Worm (Caenorhabditis elegans): ENCODE results near the gene tax-4.
A peak's percentile ranks its signal among the peaks of the same experiment; 100 is the strongest.

tax-4 gene

DNA sequence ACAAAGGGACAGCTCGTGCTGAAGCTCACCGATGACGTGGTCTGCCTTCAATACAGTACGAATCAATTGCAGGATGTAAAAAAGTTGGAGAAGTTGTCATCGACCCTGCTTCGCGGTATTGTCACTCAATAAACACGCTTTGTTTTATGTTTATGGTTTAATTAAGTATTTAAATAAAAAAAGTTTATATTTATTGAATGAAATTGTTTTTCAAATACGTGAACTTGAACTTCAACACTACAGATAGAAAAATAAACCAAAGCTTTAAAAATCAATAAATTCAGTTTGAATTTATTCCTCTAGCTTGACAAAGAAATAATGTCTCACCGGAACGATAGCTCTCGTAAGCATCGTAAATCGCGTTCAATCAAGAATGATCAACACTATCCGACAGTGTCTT is 35.6 kb upstream of the tax-4 start, which contains the start of gene ZK512.8:
Gene ZK512.8, plus strand, starts transcription at position 301 of the 400 bp plus-strand sequence.
- TF ChIP-seq K12H6.12 (tag; optimal IDR thresholded peaks at IDR 0.05) (no peak), rec-8 (tag; optimal IDR thresholded peaks at IDR 0.05) (no peak)

DNA sequence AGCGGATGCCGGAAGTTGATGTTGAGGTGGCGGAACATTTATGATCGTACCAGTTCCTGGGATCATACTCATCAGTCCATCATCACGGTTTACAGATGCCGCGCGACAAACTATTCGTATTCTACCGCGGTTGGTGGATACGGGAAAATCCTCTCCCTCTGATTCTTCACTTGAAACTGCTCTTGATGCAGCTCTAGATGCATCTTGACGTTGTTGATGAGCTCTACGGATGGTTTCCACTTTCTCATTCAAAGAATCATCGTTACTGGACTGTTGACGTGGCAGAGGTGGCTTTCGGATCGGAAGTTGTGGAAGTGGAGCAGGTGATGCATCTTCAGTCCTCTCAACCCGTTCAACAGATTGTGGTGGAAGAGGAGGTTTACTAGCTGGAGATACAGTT is 32.2 kb upstream of the tax-4 start:
- no peak for TF ChIP-seq nhr-120 (GFP tag; IDR thresholded peaks at IDR 0.05)
- no peak for TF ChIP-seq rpc-1 (optimal IDR thresholded peaks at IDR 0.05)
- TF ChIP-seq rpc-1 (tag; optimal IDR thresholded peaks at IDR 0.05), result no peak
- TF ChIP-seq pbrm-1 (GFP tag; IDR thresholded peaks at IDR 0.05), result no peak
- TF ChIP-seq ztf-25 (GFP tag; IDR thresholded peaks at IDR 0.05), result no peak
- no peak for TF ChIP-seq unc-62 (GFP tag; optimal IDR thresholded peaks at IDR 0.05)
- TF ChIP-seq C06A6.2 (GFP tag; conservative IDR thresholded peaks at IDR 0.05), result no peak
- TF ChIP-seq nfyb-1 (GFP tag; IDR thresholded peaks at IDR 0.05), result no peak

DNA sequence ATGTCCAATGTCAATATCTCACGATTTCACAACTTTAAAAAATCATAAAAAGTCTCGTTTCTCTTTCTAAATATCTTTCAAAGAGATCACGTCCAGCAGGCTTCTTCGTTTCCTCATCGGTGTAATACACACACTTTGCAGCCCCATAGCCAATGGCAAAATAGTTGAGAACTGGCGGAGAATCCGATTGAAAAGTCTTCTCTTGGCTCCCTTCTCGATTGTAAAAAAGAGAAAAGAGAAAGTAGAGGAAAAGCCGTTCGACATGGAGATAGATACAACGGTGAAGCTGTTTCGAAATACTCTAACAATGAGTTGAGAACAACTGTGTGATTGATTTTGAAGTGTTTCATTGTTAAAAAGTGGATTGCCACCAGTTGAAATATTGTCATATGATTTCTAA is 29.6 kb upstream of the tax-4 start:
- no peak for TF ChIP-seq snpc-1.1 (tag; optimal IDR thresholded peaks at IDR 0.05; ENCODE audit: insufficient read depth)
- TF ChIP-seq Y95B8A.8 (GFP tag; IDR thresholded peaks at IDR 0.05), result no peak
- no peak for TF ChIP-seq chd-7 (tag; optimal IDR thresholded peaks at IDR 0.05)

DNA sequence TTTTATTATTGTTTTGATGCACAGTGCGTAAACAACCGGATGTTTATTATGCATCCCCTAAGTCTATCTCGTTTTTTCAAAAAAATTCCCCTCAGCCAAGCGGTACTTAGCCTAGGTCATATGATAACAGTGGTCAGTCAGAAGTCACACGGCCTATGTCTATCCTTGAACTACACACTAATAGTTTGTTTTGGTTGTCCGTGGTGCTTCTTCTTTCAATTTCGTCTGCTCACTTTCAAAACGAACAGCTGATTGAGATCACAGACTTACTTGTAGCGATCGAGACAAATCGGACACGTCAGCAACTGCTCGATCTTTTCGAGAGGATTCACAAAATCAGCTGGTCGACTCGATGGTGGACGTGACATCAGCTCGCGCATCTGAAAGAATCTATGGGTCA is 28.4 kb upstream of the tax-4 start:
- TF ChIP-seq somi-1 (GFP tag; optimal IDR thresholded peaks at IDR 0.05) (peak; percentile 35), snpc-1.1 (tag; optimal IDR thresholded peaks at IDR 0.05; ENCODE audit: insufficient read depth) (no peak)

DNA sequence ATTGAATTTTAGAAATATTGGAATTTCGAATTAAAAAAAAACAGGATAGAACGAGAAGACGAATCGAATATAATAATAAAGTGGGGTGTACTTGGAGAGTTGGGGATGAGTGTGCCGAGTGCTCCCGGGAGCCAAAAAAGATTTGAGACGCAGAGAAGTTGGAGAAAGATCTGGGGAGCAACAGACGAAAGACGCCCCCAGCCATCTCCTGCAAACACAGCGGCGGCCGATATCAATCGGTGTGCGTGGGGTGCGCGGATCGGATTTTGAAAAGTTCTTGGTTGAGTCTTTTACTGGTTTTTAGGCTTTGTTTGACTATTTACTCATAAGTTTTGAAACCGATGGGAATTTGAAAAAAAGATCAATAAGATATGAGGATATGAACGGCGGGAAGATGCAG is 27.5 kb upstream of the tax-4 start, which contains the start of gene nhl-1:
Gene nhl-1, minus strand, starts transcription at position 101 of the 400 bp plus-strand sequence.
- TF ChIP-seq Y95B8A.8 (GFP tag; IDR thresholded peaks at IDR 0.05) (no peak), athp-1 (tag; optimal IDR thresholded peaks at IDR 0.05) (no peak), lsy-27 (tag; optimal IDR thresholded peaks at IDR 0.05; ENCODE audit: borderline replicate concordance, insufficient read depth) (no peak), let-526 (GFP tag; IDR thresholded peaks at IDR 0.05) (no peak), mel-28 (tag; optimal IDR thresholded peaks at IDR 0.05; ENCODE audit: borderline replicate concordance) (no peak), lin-54 (GFP tag; optimal IDR thresholded peaks at IDR 0.05) (no peak), nhr-90 (tag; optimal IDR thresholded peaks at IDR 0.05) (no peak), K12H6.12 (tag; optimal IDR thresholded peaks at IDR 0.05) (no peak), hlh-26 (GFP tag; conservative IDR thresholded peaks at IDR 0.05) (no peak), ceh-91 (GFP tag; IDR thresholded peaks at IDR 0.05) (no peak)

DNA sequence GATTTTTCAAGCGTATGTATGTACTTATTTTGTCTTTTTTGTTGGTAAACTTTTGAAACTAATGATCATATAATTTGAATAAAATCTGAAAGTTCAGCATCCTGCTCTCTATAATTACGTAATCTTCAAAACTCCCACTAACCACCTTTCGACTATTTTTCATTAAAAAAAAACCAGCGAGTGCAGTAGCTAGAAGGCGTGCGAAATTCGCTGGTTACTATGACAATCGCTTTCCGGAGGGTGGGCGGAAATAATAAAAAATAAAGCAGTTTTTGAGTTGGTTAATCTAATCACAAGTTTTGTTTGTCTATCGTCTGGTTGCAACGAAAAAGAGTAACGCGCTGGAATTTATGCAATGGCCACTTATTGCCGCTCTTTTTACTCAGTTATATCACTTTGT is 26.6 kb upstream of the tax-4 start, which contains the start of gene irld-34:
Gene irld-34, plus strand, starts transcription at position 301 of the 400 bp plus-strand sequence.
- TF ChIP-seq C17E4.6 (GFP tag; IDR thresholded peaks at IDR 0.05) (no peak), ccch-3 (GFP tag; optimal IDR thresholded peaks at IDR 0.05) (no peak), cebp-2 (GFP tag; IDR thresholded peaks at IDR 0.05) (no peak), mes-4 (tag; optimal IDR thresholded peaks at IDR 0.05) (no peak), madf-8 (GFP tag; conservative IDR thresholded peaks at IDR 0.05) (no peak), C06A6.2 (GFP tag; conservative IDR thresholded peaks at IDR 0.05) (no peak)

DNA sequence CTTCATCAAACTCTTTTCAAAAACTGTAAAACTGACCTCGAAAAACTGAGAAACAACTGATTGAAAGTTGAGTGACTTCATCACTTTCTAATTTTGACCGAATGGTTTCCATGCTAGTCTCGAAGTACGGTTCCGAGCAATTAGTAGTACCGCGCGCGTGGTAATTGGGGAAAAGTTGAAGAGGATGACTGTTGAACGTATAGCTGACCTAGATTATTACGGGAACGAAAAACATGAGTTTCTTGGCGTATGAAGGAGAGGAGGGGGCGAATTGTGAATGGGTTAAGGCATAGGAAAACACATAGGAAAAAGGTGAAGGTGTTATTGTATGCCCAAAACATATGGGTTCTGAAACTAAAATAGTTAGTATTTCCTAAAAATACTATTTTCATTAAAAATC is 19.8 kb upstream of the tax-4 start, which contains the start of gene ptr-9:
Gene ptr-9, minus strand, starts transcription at position 101 of the 400 bp plus-strand sequence.
- TF ChIP-seq ztf-18 (tag; optimal IDR thresholded peaks at IDR 0.05) (no peak), zim-3 (tag; optimal IDR thresholded peaks at IDR 0.05) (no peak), snpc-1.1 (tag; optimal IDR thresholded peaks at IDR 0.05; ENCODE audit: insufficient read depth) (no peak), mes-4 (tag; optimal IDR thresholded peaks at IDR 0.05) (no peak), ztf-28 (GFP tag; IDR thresholded peaks at IDR 0.05) (no peak), ztf-22 (GFP tag; optimal IDR thresholded peaks at IDR 0.05) (no peak), ekl-4 (GFP tag; IDR thresholded peaks at IDR 0.05) (no peak), lsy-27 (tag; optimal IDR thresholded peaks at IDR 0.05; ENCODE audit: borderline replicate concordance, insufficient read depth) (no peak), hrde-1 (tag; optimal IDR thresholded peaks at IDR 0.05; ENCODE audit: borderline replicate concordance) (no peak), dpl-1 (GFP tag; optimal IDR thresholded peaks at IDR 0.05) (no peak), nfyb-1 (GFP tag; IDR thresholded peaks at IDR 0.05) (no peak), mel-28 (tag; optimal IDR thresholded peaks at IDR 0.05; ENCODE audit: borderline replicate concordance) (no peak)

All from whole organism, young adult.